Fruit fly (Drosophila melanogaster) whole organism, wandering third instar larva: Measurements from ENCODE around the gene CG9706.

Experiments used
- Abd-B ChIP-seq: fragments of >200 bp; optimal IDR thresholded peaks from 2 replicates; lab custom pipeline; 2017; ENCODE audit warnings: missing biosample characterization, missing genetic modification characterization
- CG9705 ChIP-seq: fragments of 200-800 bp; sonication (Bioruptor generic); optimal IDR thresholded peaks from 2 replicates; lab custom pipeline; 2018; ENCODE audit warnings: missing biosample characterization, mild to moderate bottlenecking, missing genetic modification characterization
- Hr83 ChIP-seq: fragments of 200-300 bp; sonication (Bioruptor generic); optimal IDR thresholded peaks from 2 replicates; lab custom pipeline; 2016; ENCODE audit warnings: missing biosample characterization, mild to moderate bottlenecking, missing genetic modification characterization, moderate library complexity; ENCODE audit not compliant: poor library complexity, severe bottlenecking
- N ChIP-seq: fragments of >200 bp; optimal IDR thresholded peaks from 2 replicates; lab custom pipeline; 2018; ENCODE audit warnings: missing biosample characterization, missing external identifiers, missing genetic modification characterization
- Sp1 ChIP-seq: fragments of 200-800 bp; sonication (Bioruptor generic); optimal IDR thresholded peaks from 3 replicates; lab custom pipeline; 2019; ENCODE audit warnings: missing biosample characterization, mild to moderate bottlenecking, missing genetic modification characterization, moderate library complexity
- lola ChIP-seq: fragments of >200 bp; optimal IDR thresholded peaks from 2 replicates; lab custom pipeline; 2017; ENCODE audit warnings: missing biosample characterization, missing genetic modification characterization
- sage ChIP-seq: fragments of 200-800 bp; sonication (Bioruptor generic); optimal IDR thresholded peaks from 2 replicates; lab custom pipeline; 2016; ENCODE audit warnings: missing biosample characterization, mild to moderate bottlenecking, missing genetic modification characterization
- usp ChIP-seq: fragments of >200 bp; optimal IDR thresholded peaks from 2 replicates; lab custom pipeline; 2017; ENCODE audit warnings: missing biosample characterization, missing genetic modification characterization

dm6 chr3L:16782218-16782763 lies 519 bp upstream of the CG9706 start:
- TF ChIP-seq N (no peak), sage (GFP tag; lab: Kevin White, UChicago) (peak; percentile 79), Hr83 (GFP tag; lab: Kevin White, UChicago) (peak; percentile 76), Abd-B (GFP tag; lab: Kevin White, UChicago) (no peak), lola (GFP tag; lab: Kevin White, UChicago) (no peak), Sp1 (GFP tag; lab: Kevin White, UChicago) (peak; percentile 85), usp (GFP tag; lab: Kevin White, UChicago) (no peak), CG9705 (peak; percentile 67)
